Worm (Caenorhabditis elegans): ENCODE results near the gene idpb-5.

idpb-5 gene

ce11 chrV:11803518-11803994 lies 35.8 kb upstream of the idpb-5 start:
- TF ChIP-seq nhr-28 (tag; optimal IDR thresholded peaks at IDR 0.05): no peak
- peak; percentile 10 for TF ChIP-seq nhr-25 (tag; optimal IDR thresholded peaks at IDR 0.05)
- TF ChIP-seq nhr-43 (tag; optimal IDR thresholded peaks at IDR 0.05; ENCODE audit: poor library complexity, severe bottlenecking): peak; percentile 40
- TF ChIP-seq elt-3 (tag; optimal IDR thresholded peaks at IDR 0.05): peak in 1 of 3 experiments; percentile 17

ce11 chrV:11809935-11810334 lies 29.4 kb upstream of the idpb-5 start:
- TF ChIP-seq jun-1 (tag; optimal IDR thresholded peaks at IDR 0.05) (no peak), skn-1 (tag; optimal IDR thresholded peaks at IDR 0.05) (no peak), nhr-25 (tag; optimal IDR thresholded peaks at IDR 0.05) (no peak)

- TF ChIP-seq ztf-4 (tag; optimal IDR thresholded peaks at IDR 0.05) (no peak), snpc-4 (tag; optimal IDR thresholded peaks at IDR 0.05) (no peak), egl-5 (tag; optimal IDR thresholded peaks at IDR 0.05) (no peak), fos-1 (tag; optimal IDR thresholded peaks at IDR 0.05) (no peak), ceh-16 (tag; optimal IDR thresholded peaks at IDR 0.05) (no peak), eor-1 (tag; optimal IDR thresholded peaks at IDR 0.05) (no peak), lsy-12 (tag; optimal IDR thresholded peaks at IDR 0.05) (no peak), nhr-11 (tag; optimal IDR thresholded peaks at IDR 0.05) (no peak), unc-39 (tag; optimal IDR thresholded peaks at IDR 0.05) (no peak), aly-2 (tag; optimal IDR thresholded peaks at IDR 0.05) (no peak), nhr-76 (tag; optimal IDR thresholded peaks at IDR 0.05) (no peak), elt-1 (tag; optimal IDR thresholded peaks at IDR 0.05) (no peak), lin-39 (tag; optimal IDR thresholded peaks at IDR 0.05) (no peak), hmg-11 (tag; optimal IDR thresholded peaks at IDR 0.05) (no peak), nhr-77 (tag; optimal IDR thresholded peaks at IDR 0.05) (no peak), R02D3.7 (tag; optimal IDR thresholded peaks at IDR 0.05) (no peak), ZK546.5 (tag; optimal IDR thresholded peaks at IDR 0.05) (no peak), tbx-2 (tag; optimal IDR thresholded peaks at IDR 0.05) (no peak), pqm-1 (tag; optimal IDR thresholded peaks at IDR 0.05) (no peak), nhr-23 (tag; optimal IDR thresholded peaks at IDR 0.05) (no peak)
Measured at ce11 chrV:11811921-11812320, 27.4 kb upstream of the idpb-5 start, which contains the start of gene D2023.3. Gene D2023.3 (minus strand): TSS chrV:11812021.

ce11 chrV:11815566-11815965 lies 23.8 kb upstream of the idpb-5 start:
- TF ChIP-seq unc-39 (tag; optimal IDR thresholded peaks at IDR 0.05) (no peak), ama-1 (optimal IDR thresholded peaks at IDR 0.05) (no peak), eor-1 (tag; optimal IDR thresholded peaks at IDR 0.05) (no peak), nhr-11 (tag; optimal IDR thresholded peaks at IDR 0.05) (no peak), lsy-12 (tag; optimal IDR thresholded peaks at IDR 0.05) (no peak), nhr-28 (tag; optimal IDR thresholded peaks at IDR 0.05) (no peak), hmg-11 (tag; optimal IDR thresholded peaks at IDR 0.05) (no peak), fkh-2 (tag; optimal IDR thresholded peaks at IDR 0.05) (no peak), R02D3.7 (tag; optimal IDR thresholded peaks at IDR 0.05) (no peak), ceh-16 (tag; optimal IDR thresholded peaks at IDR 0.05) (no peak), mml-1 (tag; optimal IDR thresholded peaks at IDR 0.05) (no peak), nhr-237 (tag; optimal IDR thresholded peaks at IDR 0.05) (no peak), ztf-11 (tag; optimal IDR thresholded peaks at IDR 0.05) (no peak)

- no peak for TF ChIP-seq snpc-4 (tag; optimal IDR thresholded peaks at IDR 0.05)
- no peak for TF ChIP-seq ztf-11 (tag; optimal IDR thresholded peaks at IDR 0.05)
- no peak for TF ChIP-seq jun-1 (tag; optimal IDR thresholded peaks at IDR 0.05)
- no peak for TF ChIP-seq nhr-76 (tag; optimal IDR thresholded peaks at IDR 0.05)
- no peak for TF ChIP-seq R02D3.7 (tag; optimal IDR thresholded peaks at IDR 0.05)
- no peak for TF ChIP-seq fos-1 (tag; optimal IDR thresholded peaks at IDR 0.05)
- TF ChIP-seq nhr-23 (tag; optimal IDR thresholded peaks at IDR 0.05): no peak
- TF ChIP-seq tbx-2 (tag; optimal IDR thresholded peaks at IDR 0.05): no peak
- TF ChIP-seq nhr-28 (tag; optimal IDR thresholded peaks at IDR 0.05): no peak
- TF ChIP-seq nfya-1 (tag; optimal IDR thresholded peaks at IDR 0.05; ENCODE audit: insufficient read depth): no peak
- no peak for TF ChIP-seq pha-4 (tag; optimal IDR thresholded peaks at IDR 0.05)
- TF ChIP-seq eor-1 (tag; optimal IDR thresholded peaks at IDR 0.05): no peak
- TF ChIP-seq hmg-11 (tag; optimal IDR thresholded peaks at IDR 0.05): no peak
- TF ChIP-seq zag-1 (tag; optimal IDR thresholded peaks at IDR 0.05): no peak
- no peak for TF ChIP-seq nhr-43 (tag; optimal IDR thresholded peaks at IDR 0.05; ENCODE audit: poor library complexity, severe bottlenecking)
- TF ChIP-seq daf-12 (tag; optimal IDR thresholded peaks at IDR 0.05): no peak
- TF ChIP-seq nhr-25 (tag; optimal IDR thresholded peaks at IDR 0.05): no peak
- no peak for TF ChIP-seq sea-2 (GFP tag; optimal IDR thresholded peaks at IDR 0.05)
Measured at ce11 chrV:11817263-11817726, 22.0 kb upstream of the idpb-5 start.
